Fruit fly (Drosophila melanogaster): ENCODE measurements around the gene CG11891.

CG11891 gene

dm6 chr3R:25269909-25270308 lies at the start of gene CG11891, which contains the start of gene CG11889:
TSS of gene CG11891 (plus strand) at chr3R:25270209.
TSS of gene CG11889 (plus strand) at chr3R:25270209.
- TF ChIP-seq fd96Ca (GFP tag; IDR thresholded peaks at IDR 0.05): no peak
- no peak for TF ChIP-seq CG32121 (GFP tag; IDR thresholded peaks at IDR 0.05)
- TF ChIP-seq CG12605 (GFP tag; IDR thresholded peaks at IDR 0.05): no peak
- no peak for TF ChIP-seq Pif1A (GFP tag; optimal IDR thresholded peaks at IDR 0.05)
- TF ChIP-seq CG14655 (GFP tag; optimal IDR thresholded peaks at IDR 0.05): no peak
- no peak for TF ChIP-seq Pif1B (GFP tag; optimal IDR thresholded peaks at IDR 0.05)
- TF ChIP-seq rn (GFP tag; IDR thresholded peaks at IDR 0.05): no peak
- no peak for TF ChIP-seq EcR (GFP tag; optimal IDR thresholded peaks at IDR 0.05)
- TF ChIP-seq CG15710 (tag; optimal IDR thresholded peaks at IDR 0.05): no peak
- TF ChIP-seq CG17806 (tag; optimal IDR thresholded peaks at IDR 0.05): no peak
- no peak for TF ChIP-seq D1 (tag; optimal IDR thresholded peaks at IDR 0.05)

dm6 chr3R:25221203-25221807 lies 48.7 kb upstream of the CG11891 start, which contains the start of gene Alg9:
TSS of gene Alg9 (plus strand) at chr3R:25221589.
- TF ChIP-seq CG8159 (tag; optimal IDR thresholded peaks at IDR 0.05) (no peak), CG9948 (tag; optimal IDR thresholded peaks at IDR 0.05) (no peak), CG10348 (GFP tag; IDR thresholded peaks at IDR 0.05) (no peak), CG14655 (GFP tag; optimal IDR thresholded peaks at IDR 0.05) (no peak), CG34367 (tag; optimal IDR thresholded peaks at IDR 0.05) (no peak), Pif1A (GFP tag; optimal IDR thresholded peaks at IDR 0.05) (no peak), CG17806 (tag; optimal IDR thresholded peaks at IDR 0.05) (no peak), CG4496 (GFP tag; IDR thresholded peaks at IDR 0.05) (no peak), fd96Ca (GFP tag; IDR thresholded peaks at IDR 0.05) (no peak), CG12605 (GFP tag; IDR thresholded peaks at IDR 0.05) (no peak)

dm6 chr3R:25225483-25225882 lies 44.5 kb upstream of the CG11891 start:
- TF ChIP-seq Snoo (tag; optimal IDR thresholded peaks at IDR 0.05) (no peak), CG10348 (GFP tag; IDR thresholded peaks at IDR 0.05) (no peak), CG9948 (tag; optimal IDR thresholded peaks at IDR 0.05) (no peak), CG8301 (tag; optimal IDR thresholded peaks at IDR 0.05) (no peak), Ets98B (GFP tag; IDR thresholded peaks at IDR 0.05) (no peak)

dm6 chr3R:25232271-25232989 lies 37.6 kb upstream of the CG11891 start, which contains the start of gene Cad96Cb:
TSS of gene Cad96Cb (minus strand) at chr3R:25232321.
- TF ChIP-seq CG8159 (tag; optimal IDR thresholded peaks at IDR 0.05) (peak; percentile 92), Snoo (tag; optimal IDR thresholded peaks at IDR 0.05) (peak; percentile 92), CG9948 (tag; optimal IDR thresholded peaks at IDR 0.05) (peak; percentile 92), CG8301 (tag; optimal IDR thresholded peaks at IDR 0.05) (peak; percentile 94), CG4496 (GFP tag; IDR thresholded peaks at IDR 0.05) (peak; percentile 76; the same call in 2 of the 3 replicates), CG15710 (tag; optimal IDR thresholded peaks at IDR 0.05) (peak; percentile 91), gl (tag; optimal IDR thresholded peaks at IDR 0.05) (peak; percentile 68), Pif1B (GFP tag; optimal IDR thresholded peaks at IDR 0.05) (peak; percentile 90), CG12605 (GFP tag; IDR thresholded peaks at IDR 0.05) (peak; percentile 49), CG34367 (tag; optimal IDR thresholded peaks at IDR 0.05) (peak; percentile 82), CG17806 (tag; optimal IDR thresholded peaks at IDR 0.05) (peak; percentile 84), fd96Ca (GFP tag; IDR thresholded peaks at IDR 0.05) (peak; percentile 56), Pif1A (GFP tag; optimal IDR thresholded peaks at IDR 0.05) (peak; percentile 93), Ets98B (GFP tag; IDR thresholded peaks at IDR 0.05) (peak; percentile 64), EcR (GFP tag; optimal IDR thresholded peaks at IDR 0.05) (no peak), CG14655 (GFP tag; optimal IDR thresholded peaks at IDR 0.05) (peak; percentile 97), CG13204 (GFP tag; optimal IDR thresholded peaks at IDR 0.05) (peak; percentile 67), CG32121 (GFP tag; IDR thresholded peaks at IDR 0.05) (peak; percentile 71; the same call in 1 of the 2 replicates), D1 (tag; optimal IDR thresholded peaks at IDR 0.05) (peak; percentile 73), CG10348 (GFP tag; IDR thresholded peaks at IDR 0.05) (0 out of 2 replicates have a peak, but pooled peaks have one; percentile 7), rn (GFP tag; IDR thresholded peaks at IDR 0.05) (peak; percentile 54)

dm6 chr3R:25235362-25235761 lies 34.6 kb upstream of the CG11891 start, which contains the start of gene Sil1:
TSS of gene Sil1 (minus strand) at chr3R:25235529.
- TF ChIP-seq CG15710 (tag; optimal IDR thresholded peaks at IDR 0.05) (no peak), CG14655 (GFP tag; optimal IDR thresholded peaks at IDR 0.05) (no peak), CG10348 (GFP tag; IDR thresholded peaks at IDR 0.05) (no peak)

- TF ChIP-seq D1 (tag; optimal IDR thresholded peaks at IDR 0.05) (no peak), CG10348 (GFP tag; IDR thresholded peaks at IDR 0.05) (no peak), gl (tag; optimal IDR thresholded peaks at IDR 0.05) (no peak), CG9948 (tag; optimal IDR thresholded peaks at IDR 0.05) (no peak), CG12605 (GFP tag; IDR thresholded peaks at IDR 0.05) (no peak), fd96Ca (GFP tag; IDR thresholded peaks at IDR 0.05) (no peak)
Observed at dm6 chr3R:25236121-25236520, 33.9 kb upstream of the CG11891 start.

All from whole organism, pupa.